Worm (Caenorhabditis elegans) whole organism, L2 larva: ENCODE measurements around the gene F40F8.12.

Source experiments
- C34F6.9 ChIP-seq: fragments of 150-350 bp; optimal IDR thresholded peaks from 2 replicates; lab custom pipeline; 2014; ENCODE audit warnings: missing biosample characterization, missing genetic modification characterization
- F13H6.1 ChIP-seq: sonication (generic microtip); optimal IDR thresholded peaks from 2 replicates; lab custom pipeline; 2016; ENCODE audit warnings: missing genetic modification characterization, missing compliant biosample characterization
- R02D3.7 ChIP-seq: fragments of 150-350 bp; optimal IDR thresholded peaks from 2 replicates; lab custom pipeline; 2014; ENCODE audit warnings: missing biosample characterization, missing genetic modification characterization
- Y55F3AM.14 ChIP-seq: fragments of 200-800 bp; sonication (Bioruptor generic); optimal IDR thresholded peaks from 2 replicates; lab custom pipeline; 2018; ENCODE audit warnings: mild to moderate bottlenecking, missing genetic modification characterization, missing compliant biosample characterization
- ZK546.5 ChIP-seq: sonication (generic microtip); optimal IDR thresholded peaks from 2 replicates; lab custom pipeline; 2017; ENCODE audit warnings: missing biosample characterization, missing genetic modification characterization
- aly-2 ChIP-seq: fragments of 150-350 bp; optimal IDR thresholded peaks from 2 replicates; lab custom pipeline; 2014; ENCODE audit warnings: missing biosample characterization, missing genetic modification characterization
- blmp-1 ChIP-seq: sonication (generic microtip); optimal IDR thresholded peaks from 2 replicates; lab custom pipeline; 2017; ENCODE audit warnings: missing genetic modification characterization, mild to moderate bottlenecking, missing compliant biosample characterization, antibody characterized with exemption, moderate library complexity; ENCODE audit not compliant: insufficient read depth
- ceh-82 ChIP-seq: fragments of 150-350 bp; optimal IDR thresholded peaks from 2 replicates; lab custom pipeline; 2014; ENCODE audit warnings: missing biosample characterization, missing genetic modification characterization
- crh-2 ChIP-seq: sonication (generic microtip); optimal IDR thresholded peaks from 2 replicates; lab custom pipeline; 2017; ENCODE audit warnings: missing biosample characterization, missing genetic modification characterization
- dmd-4 ChIP-seq: sonication (generic microtip); optimal IDR thresholded peaks from 2 replicates; lab custom pipeline; 2017; ENCODE audit warnings: missing biosample characterization, missing genetic modification characterization
- egl-27 ChIP-seq: sonication (generic microtip); optimal IDR thresholded peaks from 3 replicates; lab custom pipeline; 2017; ENCODE audit warnings: missing biosample characterization, missing genetic modification reagents, missing genetic modification characterization
- elt-1 ChIP-seq: fragments of 150-350 bp; optimal IDR thresholded peaks from 2 replicates; lab custom pipeline; 2014; ENCODE audit warnings: missing biosample characterization, missing genetic modification characterization
- fos-1 ChIP-seq: fragments of 150-350 bp; optimal IDR thresholded peaks from 2 replicates; lab custom pipeline; 2014; ENCODE audit warnings: missing biosample characterization, missing genetic modification characterization
- gmeb-1 ChIP-seq: fragments of 150-350 bp; optimal IDR thresholded peaks from 2 replicates; lab custom pipeline; 2014; ENCODE audit warnings: missing biosample characterization, missing genetic modification characterization
- lin-11 ChIP-seq: fragments of 150-350 bp; sonication (generic microtip); optimal IDR thresholded peaks from 2 replicates; lab custom pipeline; 2014; ENCODE audit warnings: missing biosample characterization, missing genetic modification characterization, inconsistent platforms, mixed read lengths
- lin-13 ChIP-seq: fragments of 150-350 bp; optimal IDR thresholded peaks from 2 replicates; lab custom pipeline; 2014; ENCODE audit warnings: missing biosample characterization, missing genetic modification reagents, missing genetic modification characterization
- lin-39 ChIP-seq: fragments of 150-350 bp; optimal IDR thresholded peaks from 2 replicates; lab custom pipeline; 2014; ENCODE audit warnings: missing biosample characterization, missing genetic modification reagents, missing genetic modification characterization
- lsy-2 ChIP-seq, 2 experiments: fragments of 150-350 bp in 1 of 2; sonication (generic microtip) in 1 of 2; optimal IDR thresholded peaks; 2 replicates each; lab custom pipeline; 2014 to 2017; ENCODE audit warnings: missing biosample characterization in 2 of 2, missing genetic modification characterization in 2 of 2
- mab-5 ChIP-seq: fragments of 150-350 bp; optimal IDR thresholded peaks from 2 replicates; lab custom pipeline; 2014; ENCODE audit warnings: missing biosample characterization, missing genetic modification characterization
- mbf-1 ChIP-seq: sonication (generic microtip); optimal IDR thresholded peaks from 2 replicates; lab custom pipeline; 2017; ENCODE audit warnings: missing biosample characterization, missing genetic modification characterization
- nhr-10 ChIP-seq: sonication (generic microtip); optimal IDR thresholded peaks from 2 replicates; lab custom pipeline; 2017; ENCODE audit warnings: missing biosample characterization, missing genetic modification characterization
- nhr-129 ChIP-seq: fragments of 150-350 bp; optimal IDR thresholded peaks from 2 replicates; lab custom pipeline; 2014; ENCODE audit warnings: missing biosample characterization, missing genetic modification characterization
- nhr-21 ChIP-seq: fragments of 150-350 bp; optimal IDR thresholded peaks from 2 replicates; lab custom pipeline; 2014; ENCODE audit warnings: missing biosample characterization, missing genetic modification characterization
- nhr-23 ChIP-seq: fragments of 150-350 bp; optimal IDR thresholded peaks from 2 replicates; lab custom pipeline; 2014; ENCODE audit warnings: missing biosample characterization, missing genetic modification reagents, missing genetic modification characterization
- nhr-237 ChIP-seq: fragments of 150-350 bp; optimal IDR thresholded peaks from 2 replicates; lab custom pipeline; 2014; ENCODE audit warnings: missing biosample characterization, missing genetic modification characterization
- nhr-25 ChIP-seq: fragments of 150-350 bp; sonication (generic microtip); optimal IDR thresholded peaks from 3 replicates; lab custom pipeline; 2014; ENCODE audit warnings: missing biosample characterization, missing genetic modification characterization
- nhr-77 ChIP-seq: fragments of 150-350 bp; optimal IDR thresholded peaks from 2 replicates; lab custom pipeline; 2014; ENCODE audit warnings: missing biosample characterization, missing genetic modification characterization
- peb-1 ChIP-seq: fragments of 150-350 bp; optimal IDR thresholded peaks from 2 replicates; lab custom pipeline; 2014; ENCODE audit warnings: missing biosample characterization, missing genetic modification characterization
- skn-1 ChIP-seq: sonication (generic microtip); optimal IDR thresholded peaks from 2 replicates; lab custom pipeline; 2017; ENCODE audit warnings: missing biosample characterization, missing genetic modification characterization
- sma-3 ChIP-seq: sonication (generic microtip); optimal IDR thresholded peaks from 2 replicates; lab custom pipeline; 2016; ENCODE audit warnings: missing genetic modification reagents, missing genetic modification characterization, missing compliant biosample characterization
- sma-9 ChIP-seq, 2 experiments: fragments of 150-350 bp in 1 of 2; sonication (generic microtip) in 1 of 2; optimal IDR thresholded peaks; 2 replicates each; lab custom pipeline; 2014 to 2016; ENCODE audit warnings: missing genetic modification characterization in 2 of 2, mild to moderate bottlenecking in 1 of 2, missing biosample characterization in 1 of 2, missing compliant biosample characterization in 1 of 2, missing genetic modification reagents in 1 of 2, moderate library complexity in 1 of 2
- snpc-4 ChIP-seq: fragments of 150-350 bp; optimal IDR thresholded peaks from 2 replicates; lab custom pipeline; 2014; ENCODE audit warnings: missing biosample characterization, missing genetic modification characterization
- unc-55 ChIP-seq: fragments of 150-350 bp; sonication (generic microtip); optimal IDR thresholded peaks from 3 replicates; lab custom pipeline; 2014; ENCODE audit warnings: missing biosample characterization, missing genetic modification reagents, missing genetic modification characterization
- unc-62 ChIP-seq: fragments of 150-350 bp; optimal IDR thresholded peaks from 2 replicates; lab custom pipeline; 2014; ENCODE audit warnings: missing biosample characterization, missing genetic modification reagents, missing genetic modification characterization
- ztf-1 ChIP-seq: fragments of 200-800 bp; sonication (Bioruptor generic); conservative IDR thresholded peaks from 2 replicates; pipeline ENCODE4 v1.3.6; 2022; ENCODE audit warnings: missing genetic modification characterization, missing compliant biosample characterization
- ztf-11 ChIP-seq: sonication (generic microtip); optimal IDR thresholded peaks from 2 replicates; lab custom pipeline; 2017; ENCODE audit warnings: missing biosample characterization, missing genetic modification characterization
- ztf-4 ChIP-seq: fragments of 150-350 bp; optimal IDR thresholded peaks from 2 replicates; lab custom pipeline; 2014; ENCODE audit warnings: missing biosample characterization, missing genetic modification characterization

F40F8.12 gene

DNA sequence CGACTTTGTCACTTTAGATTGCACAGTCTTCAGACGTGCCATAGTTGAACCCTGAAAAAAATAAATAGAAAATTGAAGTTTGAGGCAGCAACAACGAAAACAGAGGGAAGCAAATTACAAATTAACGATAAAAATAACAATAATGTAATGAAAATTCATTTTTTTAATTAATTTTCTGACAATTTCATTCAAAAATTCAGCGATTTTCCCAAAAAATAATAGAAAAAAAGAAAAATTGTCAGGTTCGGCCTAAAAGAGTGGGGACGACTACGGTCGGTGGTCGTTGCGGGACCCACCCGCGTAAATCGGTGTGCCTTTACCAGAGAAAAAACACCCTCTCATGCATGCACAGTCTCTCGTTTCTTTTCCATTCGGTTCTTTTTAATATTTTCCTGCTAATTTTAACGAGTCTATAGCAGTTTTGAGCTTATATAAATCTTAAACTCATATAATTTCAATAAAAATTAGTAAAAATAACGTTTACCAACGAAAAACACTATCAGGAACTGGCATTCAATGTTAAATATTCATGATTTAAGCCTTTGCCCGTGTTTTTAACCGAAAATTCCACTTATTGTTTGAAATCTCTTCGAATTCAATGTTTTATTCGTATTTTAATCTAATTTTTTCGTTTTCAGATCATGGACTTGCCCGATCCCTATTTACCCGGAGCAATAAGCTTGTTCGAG lies 3.2 kb upstream of the F40F8.12 start, which contains the start of the genes rps-9 and lsm-1:
Gene rps-9, minus strand, starts transcription at position 51 of the 689 bp plus-strand sequence.
Gene lsm-1, plus strand, starts transcription at position 639 of the 689 bp plus-strand sequence.
- TF ChIP-seq nhr-21 (peak; percentile 32), lsy-2 (tag; optimal IDR thresholded peaks at IDR 0.05; lab: Kevin White, UChicago) (peak; percentile 80 to 98), egl-27 (tag; lab: Kevin White, UChicago) (no peak), lin-11 (tag; lab: Kevin White, UChicago) (peak; percentile 81), crh-2 (tag; lab: Kevin White, UChicago) (peak; percentile 77), Y55F3AM.14 (GFP tag; lab: Kevin White, UChicago) (no peak), nhr-25 (tag; lab: Kevin White, UChicago) (peak; percentile 55), snpc-4 (peak; percentile 56), nhr-129 (tag; lab: Kevin White, UChicago) (peak; percentile 53), nhr-237 (no peak), F13H6.1 (tag; lab: Kevin White, UChicago) (peak; percentile 40), sma-3 (peak; percentile 40), blmp-1 (tag; lab: Kevin White, UChicago) (peak; percentile 25), unc-62 (GFP tag; lab: Kevin White, UChicago) (no peak), C34F6.9 (tag; lab: Kevin White, UChicago) (peak; percentile 75), sma-9 (GFP tag; optimal IDR thresholded peaks at IDR 0.05; lab: Kevin White, UChicago) (no peak), sma-9 (tag; optimal IDR thresholded peaks at IDR 0.05; lab: Kevin White, UChicago) (no peak), ztf-4 (peak; percentile 52), ztf-11 (no peak), lin-13 (GFP tag; lab: Kevin White, UChicago) (peak; percentile 68), fos-1 (tag; lab: Kevin White, UChicago) (peak; percentile 36), unc-55 (GFP tag; lab: Kevin White, UChicago) (peak; percentile 84), nhr-77 (no peak), gmeb-1 (tag; lab: Kevin White, UChicago) (peak; percentile 71)
- TF ChIP-seq, all 48 proteins: peak for 16

DNA sequence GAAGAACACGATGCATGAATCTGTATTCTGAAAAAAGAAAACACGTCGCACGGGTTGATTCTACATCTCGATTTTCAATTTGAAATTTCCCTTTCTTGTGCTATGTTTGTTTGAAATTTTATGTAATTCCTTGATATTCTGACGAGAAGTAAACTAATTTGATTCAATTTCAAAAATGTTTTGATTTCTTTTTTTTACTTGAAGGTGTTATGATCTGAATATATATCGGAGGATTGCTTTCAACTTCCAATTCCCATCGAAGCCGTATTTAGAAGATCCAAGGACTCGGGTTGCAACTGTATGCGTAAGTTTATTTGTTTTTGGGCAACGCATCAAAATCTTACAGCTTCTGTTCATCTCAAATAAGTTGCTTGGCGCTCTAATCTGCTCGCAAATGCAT lies 2.3 kb upstream of the F40F8.12 start, which contains the start of gene F40F8.1:
Gene F40F8.1, plus strand, starts transcription at position 301 of the 400 bp plus-strand sequence.
- TF ChIP-seq nhr-237 (no peak), skn-1 (tag; lab: Kevin White, UChicago) (no peak), elt-1 (tag; lab: Kevin White, UChicago) (no peak), ztf-1 (GFP tag; lab: Robert Waterston, UW) (no peak), sma-9 (GFP tag; optimal IDR thresholded peaks at IDR 0.05; lab: Kevin White, UChicago) (no peak), sma-9 (tag; optimal IDR thresholded peaks at IDR 0.05; lab: Kevin White, UChicago) (no peak), dmd-4 (no peak), ztf-4 (no peak), nhr-77 (no peak), lin-39 (tag; lab: Kevin White, UChicago) (no peak), ceh-82 (no peak), peb-1 (tag; lab: Kevin White, UChicago) (no peak), unc-55 (GFP tag; lab: Kevin White, UChicago) (no peak), nhr-10 (tag; lab: Kevin White, UChicago) (no peak), R02D3.7 (no peak)

DNA sequence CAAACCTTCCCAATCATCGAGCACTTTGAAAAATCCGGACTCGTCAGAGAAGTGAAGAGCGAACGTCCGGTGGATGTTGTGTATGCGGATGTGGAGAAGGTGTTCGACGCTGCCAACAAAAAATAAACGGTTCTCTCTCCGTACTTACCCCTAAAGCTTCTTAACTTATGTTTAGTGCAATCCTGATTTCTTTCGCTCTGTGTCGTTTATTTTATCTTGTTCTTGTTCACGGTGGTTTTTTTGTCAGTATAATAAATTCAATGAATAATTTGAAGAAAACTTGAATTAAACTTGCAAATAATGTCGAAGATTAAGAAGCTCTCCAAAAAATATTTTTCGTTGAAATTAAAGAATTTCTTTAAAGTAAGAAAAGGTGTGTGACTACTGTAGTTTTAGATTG lies 628 bp upstream of the F40F8.12 start, which contains the start of gene F40F8.3:
Gene F40F8.3, plus strand, starts transcription at position 301 of the 400 bp plus-strand sequence.
- TF ChIP-seq mbf-1 (no peak), dmd-4 (no peak), nhr-77 (no peak), nhr-25 (tag; lab: Kevin White, UChicago) (no peak), lin-13 (GFP tag; lab: Kevin White, UChicago) (no peak), skn-1 (tag; lab: Kevin White, UChicago) (no peak), crh-2 (tag; lab: Kevin White, UChicago) (no peak), blmp-1 (tag; lab: Kevin White, UChicago) (no peak), ztf-4 (no peak), aly-2 (tag; lab: Kevin White, UChicago) (no peak), egl-27 (tag; lab: Kevin White, UChicago) (no peak), unc-62 (GFP tag; lab: Kevin White, UChicago) (no peak), nhr-237 (no peak), mab-5 (tag; lab: Kevin White, UChicago) (no peak), snpc-4 (no peak), nhr-23 (no peak), ZK546.5 (tag; lab: Kevin White, UChicago) (no peak)
